Fruit fly (Drosophila melanogaster) S2 (cell line): ENCODE data around the gene wnd.

Source experiments
- CG8478 ChIP-seq: fragments of >200 bp; optimal IDR thresholded peaks from 2 replicates; lab custom pipeline; 2018
- CTCF ChIP-seq, 2 experiments: fragments of >200 bp; optimal IDR thresholded peaks; 2 replicates each; lab custom pipeline; 2018

dm6 chr3L:19634788-19635448 is 665 bp downstream of the wnd start:
- TF ChIP-seq CG8478 (no peak), CTCF (optimal IDR thresholded peaks at IDR 0.05; lab: Kevin White, UChicago) (no peak)
